Fruit fly (Drosophila melanogaster): ENCODE data around the gene Sf3b5.

Gene Sf3b5

dm6 chr3R:9006129-9006528, 9.0 kb downstream of the Sf3b5 start, which contains the start of the genes Prosbeta3 and Iru (continued):
- TF ChIP-seq zen (tag; optimal IDR thresholded peaks at IDR 0.05) (no peak), tll (GFP tag; optimal IDR thresholded peaks at IDR 0.05) (peak in 1 of 2 experiments; percentile 85), BEAF-32 (GFP tag; optimal IDR thresholded peaks at IDR 0.05) (peak; percentile 51), CG30020 (tag; optimal IDR thresholded peaks at IDR 0.05) (peak; percentile 47), Abd-B (GFP tag; optimal IDR thresholded peaks at IDR 0.05) (peak; percentile 0), CG12219 (GFP tag; optimal IDR thresholded peaks at IDR 0.05) (no peak), crp (GFP tag; optimal IDR thresholded peaks at IDR 0.05) (peak in 1 of 2 experiments; percentile 34), PHDP (tag; optimal IDR thresholded peaks at IDR 0.05) (no peak), croc (GFP tag; conservative IDR thresholded peaks at IDR 0.05) (no peak), kay (GFP tag; optimal IDR thresholded peaks at IDR 0.05) (peak; percentile 10), amos (GFP tag; IDR thresholded peaks at IDR 0.05; ENCODE audit: partially characterized antibody) (peak; percentile 31; the same call in 1 of the 2 replicates), Lhr (GFP tag; optimal IDR thresholded peaks at IDR 0.05) (peak; percentile 86), CG12391 (tag; optimal IDR thresholded peaks at IDR 0.05) (peak; percentile 12), CG12659 (GFP tag; optimal IDR thresholded peaks at IDR 0.05) (peak; percentile 81), CG5953 (GFP tag; IDR thresholded peaks at IDR 0.05) (no peak), sens (GFP tag) (peak; percentile 86), CG2116 (GFP tag; optimal IDR thresholded peaks at IDR 0.05) (peak; percentile 27), Nf-YC (tag; optimal IDR thresholded peaks at IDR 0.05) (peak; percentile 13), Hand (GFP tag; optimal IDR thresholded peaks at IDR 0.05) (no peak), Scr (GFP tag; IDR thresholded peaks at IDR 0.05; ENCODE audit: partially characterized antibody) (0 out of 2 replicates have a peak, but pooled peaks have one; percentile 7), dm (GFP tag; optimal IDR thresholded peaks at IDR 0.05) (no peak), Myb (GFP tag; optimal IDR thresholded peaks at IDR 0.05) (peak; percentile 51), CG31441 (GFP tag; IDR thresholded peaks at IDR 0.05) (no peak), CG17328 (GFP tag; IDR thresholded peaks at IDR 0.05) (no peak), CG4820 (GFP tag; optimal IDR thresholded peaks at IDR 0.05) (no peak), tap (tag; optimal IDR thresholded peaks at IDR 0.05) (no peak), Sin3A (optimal IDR thresholded peaks at IDR 0.05) (peak; percentile 90), stwl (tag; optimal IDR thresholded peaks at IDR 0.05) (peak; percentile 73), dpn (GFP tag; optimal IDR thresholded peaks at IDR 0.05) (peak in 1 of 2 experiments; percentile 1), Rfx (GFP tag; IDR thresholded peaks at IDR 0.05) (no peak), ATbp (GFP tag; optimal IDR thresholded peaks at IDR 0.05) (no peak), br (optimal IDR thresholded peaks at IDR 0.05) (no peak), chm (GFP tag; IDR thresholded peaks at IDR 0.05) (no peak), al (GFP tag; IDR thresholded peaks at IDR 0.05) (no peak), CG2202 (tag; optimal IDR thresholded peaks at IDR 0.05) (no peak), HmgZ (tag; optimal IDR thresholded peaks at IDR 0.05) (peak; percentile 59), CG9797 (GFP tag; optimal IDR thresholded peaks at IDR 0.05) (peak; percentile 91), bab2 (GFP tag; optimal IDR thresholded peaks at IDR 0.05) (peak; percentile 32), sug (tag; optimal IDR thresholded peaks at IDR 0.05) (peak; percentile 35), Antp (GFP tag; optimal IDR thresholded peaks at IDR 0.05) (no peak), row (GFP tag; IDR thresholded peaks at IDR 0.05) (no peak), CG14710 (tag; optimal IDR thresholded peaks at IDR 0.05) (peak; percentile 68), CG10267 (tag; optimal IDR thresholded peaks at IDR 0.05) (peak; percentile 40), Sry-δ (GFP tag; optimal IDR thresholded peaks at IDR 0.05) (peak; percentile 24), lilli (GFP tag; optimal IDR thresholded peaks at IDR 0.05) (no peak), Stat92E (GFP tag; optimal IDR thresholded peaks at IDR 0.05) (peak in 1 of 3 experiments; percentile 13), Lpt (GFP tag; optimal IDR thresholded peaks at IDR 0.05) (no peak), CG31224 (GFP tag; IDR thresholded peaks at IDR 0.05) (no peak), dmrt11E (tag; optimal IDR thresholded peaks at IDR 0.05) (no peak)

Measured in whole organism, embryonic.